Fruit fly (Drosophila melanogaster) whole organism, embryonic: ENCODE measurements around the gene nxf2.

ENCODE experiments used
- ATbp ChIP-seq: fragments of 200-800 bp; sonication (Bioruptor generic); optimal IDR thresholded peaks from 2 replicates; lab custom pipeline; 2017; ENCODE audit warnings: missing biosample characterization, mild to moderate bottlenecking, missing genetic modification characterization, missing genetic modification reagents
- Atf3 ChIP-seq: fragments of 200-800 bp; sonication (Bioruptor generic); optimal IDR thresholded peaks from 3 replicates; lab custom pipeline; 2016; ENCODE audit warnings: missing biosample characterization, missing genetic modification characterization
- Blimp-1 ChIP-seq: fragments of 200-800 bp; sonication (Bioruptor generic); optimal IDR thresholded peaks from 3 replicates; lab custom pipeline; 2018; ENCODE audit warnings: missing biosample characterization, missing genetic modification characterization, mild to moderate bottlenecking, moderate library complexity, missing genetic modification reagents
- CG12299 ChIP-seq: fragments of 200-800 bp; sonication (Bioruptor generic); optimal IDR thresholded peaks from 2 replicates; lab custom pipeline; 2018; ENCODE audit warnings: missing biosample characterization, mild to moderate bottlenecking, missing genetic modification characterization
- CG14667 ChIP-seq: fragments of 200-800 bp; sonication (Bioruptor generic); IDR thresholded peaks from 2 replicates; pipeline ENCODE4 v1.3.6; 2022; ENCODE audit warnings: missing biosample characterization, missing genetic modification characterization
- CG18476 ChIP-seq: fragments of 200-800 bp; sonication (Bioruptor generic); optimal IDR thresholded peaks from 2 replicates; lab custom pipeline; 2016; ENCODE audit warnings: missing biosample characterization, mild to moderate bottlenecking, missing genetic modification characterization
- CG18619 ChIP-seq: fragments of 200-800 bp; sonication (Bioruptor generic); optimal IDR thresholded peaks from 3 replicates; lab custom pipeline; 2017; ENCODE audit warnings: missing biosample characterization, mild to moderate bottlenecking, missing genetic modification characterization
- CG2120 ChIP-seq: fragments of 200-800 bp; sonication (Bioruptor generic); optimal IDR thresholded peaks from 3 replicates; lab custom pipeline; 2016; ENCODE audit warnings: missing biosample characterization, missing genetic modification characterization
- CG31224 ChIP-seq: fragments of 200-800 bp; sonication (Bioruptor generic); IDR thresholded peaks from 2 replicates; pipeline ENCODE4 v1.3.6; 2022; ENCODE audit warnings: missing biosample characterization, missing genetic modification characterization
- CG3163 ChIP-seq: fragments of 200-800 bp; sonication (Bioruptor generic); optimal IDR thresholded peaks from 3 replicates; lab custom pipeline; 2016; ENCODE audit warnings: missing biosample characterization, missing genetic modification characterization
- CG34224 ChIP-seq: fragments of 200-800 bp; sonication (Bioruptor generic); IDR thresholded peaks from 3 replicates; pipeline ENCODE4 v1.3.6; 2022; ENCODE audit warnings: missing biosample characterization, missing genetic modification characterization; ENCODE audit not compliant: partially characterized antibody
- CG4360 ChIP-seq: fragments of 200-800 bp; sonication (Bioruptor generic); IDR thresholded peaks from 2 replicates; pipeline ENCODE4 v1.3.6; 2022; ENCODE audit warnings: missing biosample characterization, missing genetic modification characterization
- CG43689 ChIP-seq: fragments of 200-800 bp; sonication (Bioruptor generic); IDR thresholded peaks from 2 replicates; pipeline ENCODE4 v1.3.6; 2022; ENCODE audit warnings: missing biosample characterization, missing genetic modification characterization
- CG6175 ChIP-seq: fragments of 200-800 bp; sonication (Bioruptor generic); IDR thresholded peaks from 3 replicates; pipeline ENCODE4 v1.3.6; 2022; ENCODE audit warnings: missing biosample characterization, missing genetic modification characterization
- CG7372 ChIP-seq: fragments of 200-800 bp; sonication (Bioruptor generic); IDR thresholded peaks from 2 replicates; pipeline ENCODE4 v1.3.6; 2022; ENCODE audit warnings: missing biosample characterization, missing genetic modification characterization
- CG7556 ChIP-seq: fragments of 200-800 bp; sonication (Bioruptor generic); optimal IDR thresholded peaks from 2 replicates; lab custom pipeline; 2017; ENCODE audit warnings: missing biosample characterization, mild to moderate bottlenecking, missing genetic modification characterization
- CG8281 ChIP-seq: fragments of 200-800 bp; sonication (Bioruptor generic); optimal IDR thresholded peaks from 2 replicates; lab custom pipeline; 2018; ENCODE audit warnings: missing biosample characterization, mild to moderate bottlenecking, missing genetic modification characterization, moderate library complexity
- CG8478 ChIP-seq: fragments of >200 bp; optimal IDR thresholded peaks from 2 replicates; lab custom pipeline; 2018
- CG9932 ChIP-seq: fragments of 200-800 bp; sonication (Bioruptor generic); IDR thresholded peaks from 2 replicates; pipeline ENCODE4 v1.3.6; 2022; ENCODE audit warnings: missing biosample characterization, missing genetic modification characterization
- CHES-1-like ChIP-seq: fragments of 200-800 bp; sonication (Bioruptor generic); optimal IDR thresholded peaks from 2 replicates; lab custom pipeline; 2016; ENCODE audit warnings: missing biosample characterization, missing genetic modification characterization
- Doc3 ChIP-seq: fragments of 200-800 bp; sonication (Bioruptor generic); IDR thresholded peaks from 3 replicates; pipeline ENCODE4 v1.3.6; 2022; ENCODE audit warnings: missing biosample characterization, missing genetic modification characterization; ENCODE audit not compliant: partially characterized antibody
- Elba2 ChIP-seq: fragments of 200-800 bp; sonication (Bioruptor generic); optimal IDR thresholded peaks from 3 replicates; lab custom pipeline; 2016; ENCODE audit warnings: missing biosample characterization, missing genetic modification characterization
- Kr ChIP-seq: fragments of 200-800 bp; sonication (Bioruptor generic); optimal IDR thresholded peaks from 2 replicates; lab custom pipeline; 2017; ENCODE audit warnings: missing biosample characterization, mild to moderate bottlenecking, missing genetic modification characterization
- Lim3 ChIP-seq: fragments of 200-800 bp; sonication (Bioruptor generic); IDR thresholded peaks from 2 replicates; pipeline ENCODE4 v1.3.6; 2022; ENCODE audit warnings: missing biosample characterization, missing genetic modification characterization
- NC2β ChIP-seq: fragments of 200-800 bp; sonication (Bioruptor generic); optimal IDR thresholded peaks from 2 replicates; lab custom pipeline; 2016; ENCODE audit warnings: missing biosample characterization, missing genetic modification characterization
- Rx ChIP-seq: fragments of 200-800 bp; sonication (Bioruptor generic); IDR thresholded peaks from 2 replicates; pipeline ENCODE4 v1.3.6; 2022; ENCODE audit warnings: missing biosample characterization, missing genetic modification characterization
- Sry-δ ChIP-seq: fragments of 200-800 bp; sonication (Bioruptor generic); optimal IDR thresholded peaks from 2 replicates; lab custom pipeline; 2016; ENCODE audit warnings: missing biosample characterization, missing genetic modification characterization
- Vsx1 ChIP-seq: fragments of 200-800 bp; sonication (Bioruptor generic); optimal IDR thresholded peaks from 2 replicates; lab custom pipeline; 2017; ENCODE audit warnings: missing biosample characterization, mild to moderate bottlenecking, missing genetic modification characterization, missing genetic modification reagents
- Xbp1 ChIP-seq: fragments of 200-800 bp; sonication (Bioruptor generic); optimal IDR thresholded peaks from 3 replicates; lab custom pipeline; 2016; ENCODE audit warnings: missing biosample characterization, mild to moderate bottlenecking, missing genetic modification characterization
- abd-A ChIP-seq: fragments of 200-800 bp; sonication (Bioruptor generic); optimal IDR thresholded peaks from 3 replicates; lab custom pipeline; 2019; ENCODE audit warnings: missing biosample characterization, mild to moderate bottlenecking, missing genetic modification characterization, moderate library complexity
- az2 ChIP-seq: fragments of 200-800 bp; sonication (Bioruptor generic); optimal IDR thresholded peaks from 3 replicates; lab custom pipeline; 2016; ENCODE audit warnings: missing biosample characterization, missing genetic modification characterization
- bbx ChIP-seq: fragments of 200-800 bp; sonication (Bioruptor generic); IDR thresholded peaks from 2 replicates; pipeline ENCODE4 v1.3.6; 2022; ENCODE audit warnings: missing biosample characterization, missing genetic modification characterization; ENCODE audit not compliant: partially characterized antibody
- dan ChIP-seq: fragments of 200-800 bp; sonication (Bioruptor generic); IDR thresholded peaks from 2 replicates; pipeline ENCODE4 v1.3.6; 2022; ENCODE audit warnings: missing biosample characterization, missing genetic modification characterization
- fd3F ChIP-seq: fragments of 200-800 bp; sonication (Bioruptor generic); optimal IDR thresholded peaks from 2 replicates; lab custom pipeline; 2018; ENCODE audit warnings: missing biosample characterization, mild to moderate bottlenecking, missing genetic modification characterization, moderate library complexity
- gfzf ChIP-seq: fragments of 200-800 bp; sonication (Bioruptor generic); optimal IDR thresholded peaks from 2 replicates; lab custom pipeline; 2016; ENCODE audit warnings: missing biosample characterization, mild to moderate bottlenecking, missing genetic modification characterization, moderate library complexity
- grn ChIP-seq: fragments of 200-800 bp; sonication (Bioruptor generic); optimal IDR thresholded peaks from 3 replicates; lab custom pipeline; 2017; ENCODE audit warnings: missing biosample characterization, missing genetic modification characterization
- ham ChIP-seq: fragments of 200-800 bp; sonication (Bioruptor generic); IDR thresholded peaks from 2 replicates; pipeline ENCODE4 v1.3.6; 2022; ENCODE audit warnings: missing biosample characterization, missing genetic modification characterization
- hbn ChIP-seq: fragments of 200-800 bp; sonication (Bioruptor generic); IDR thresholded peaks from 2 replicates; pipeline ENCODE4 v1.3.6; 2022; ENCODE audit warnings: missing biosample characterization, missing genetic modification characterization; ENCODE audit not compliant: partially characterized antibody
- inv ChIP-seq: fragments of 200-800 bp; sonication (Bioruptor generic); IDR thresholded peaks from 2 replicates; pipeline ENCODE4 v1.3.6; 2022; ENCODE audit warnings: missing biosample characterization, missing genetic modification characterization; ENCODE audit not compliant: partially characterized antibody
- luna ChIP-seq: fragments of 200-800 bp; sonication (Bioruptor generic); optimal IDR thresholded peaks from 2 replicates; lab custom pipeline; 2016; ENCODE audit warnings: missing biosample characterization, missing genetic modification characterization
- nau ChIP-seq: fragments of 200-800 bp; sonication (Bioruptor generic); optimal IDR thresholded peaks from 3 replicates; lab custom pipeline; 2017; ENCODE audit warnings: missing biosample characterization, mild to moderate bottlenecking, missing genetic modification characterization, missing genetic modification reagents
- nerfin-1 ChIP-seq: fragments of 200-800 bp; sonication (Bioruptor generic); optimal IDR thresholded peaks from 3 replicates; lab custom pipeline; 2019; ENCODE audit warnings: missing biosample characterization, mild to moderate bottlenecking, missing genetic modification characterization, moderate library complexity
- pho ChIP-seq: fragments of 200-800 bp; sonication (Bioruptor generic); optimal IDR thresholded peaks from 2 replicates; lab custom pipeline; 2016; ENCODE audit warnings: missing biosample characterization, missing genetic modification characterization
- pum ChIP-seq: fragments of 200-800 bp; sonication (Bioruptor generic); optimal IDR thresholded peaks from 2 replicates; lab custom pipeline; 2016; ENCODE audit warnings: missing biosample characterization, missing genetic modification characterization
- sim ChIP-seq: fragments of 200-800 bp; sonication (Bioruptor generic); IDR thresholded peaks from 2 replicates; pipeline ENCODE4 v1.3.6; 2022; ENCODE audit warnings: missing biosample characterization, missing genetic modification characterization
- sr ChIP-seq: fragments of 200-800 bp; sonication (Bioruptor generic); IDR thresholded peaks from 3 replicates; pipeline ENCODE4 v1.3.6; 2022; ENCODE audit warnings: missing biosample characterization, missing genetic modification characterization
- tup ChIP-seq: fragments of 200-800 bp; sonication (Bioruptor generic); optimal IDR thresholded peaks from 2 replicates; lab custom pipeline; 2016; ENCODE audit warnings: missing biosample characterization, mild to moderate bottlenecking, missing genetic modification characterization, moderate library complexity
- zen ChIP-seq: fragments of 200-800 bp; sonication (Bioruptor generic); optimal IDR thresholded peaks from 3 replicates; lab custom pipeline; 2018; ENCODE audit warnings: missing biosample characterization, mild to moderate bottlenecking, missing genetic modification characterization, moderate library complexity

The nxf2 gene

dm6 chr3L:16629793-16630192 lies 49.7 kb upstream of the nxf2 start:
- no peak for TF ChIP-seq abd-A
- no peak for TF ChIP-seq nau
- TF ChIP-seq Atf3 (GFP tag; lab: Kevin White, UChicago) = no peak
- TF ChIP-seq Xbp1 (GFP tag; lab: Kevin White, UChicago) = no peak
- TF ChIP-seq NC2β (GFP tag; lab: Kevin White, UChicago) = no peak
- TF ChIP-seq CG8478 (lab: Kevin White, UChicago) = no peak
- TF ChIP-seq Kr = no peak
- TF ChIP-seq ham = no peak

DNA sequence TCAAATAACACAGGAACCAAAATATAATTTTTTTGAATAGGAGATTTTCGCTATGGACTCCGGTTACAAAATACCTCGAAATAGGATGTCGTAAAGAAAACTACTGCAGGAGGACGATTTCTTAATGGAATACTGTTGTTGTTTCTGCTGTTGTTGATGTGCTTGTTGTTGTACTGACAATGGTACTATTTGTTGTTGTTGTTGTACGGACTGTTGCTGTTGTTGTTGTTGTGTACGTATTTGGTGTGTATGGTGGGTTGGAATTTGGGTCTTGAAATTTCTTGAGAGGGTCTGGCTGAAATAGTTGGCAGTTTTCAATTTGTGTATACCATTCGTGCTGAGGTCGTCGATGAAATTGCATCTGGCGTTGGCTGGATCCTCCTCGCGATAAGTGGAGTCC lies 46.1 kb upstream of the nxf2 start:
- TF ChIP-seq CG4360 (GFP tag; lab: Robert Waterston, UW) = peak; percentile 93
- TF ChIP-seq CG18476 = no peak

- TF ChIP-seq Sry-δ (GFP tag; lab: Kevin White, UChicago) = peak; percentile 59
- TF ChIP-seq CG9932 (GFP tag; lab: Robert Waterston, UW) = peak; percentile 77
- TF ChIP-seq Rx = no peak
- no peak for TF ChIP-seq ATbp (GFP tag; lab: Kevin White, UChicago)
- no peak for TF ChIP-seq CG6175
- no peak for TF ChIP-seq CG3163 (GFP tag; lab: Kevin White, UChicago)
- TF ChIP-seq sr (GFP tag; lab: Robert Waterston, UW) = no peak
- no peak for TF ChIP-seq CG14667
- TF ChIP-seq sim (GFP tag; lab: Robert Waterston, UW) = no peak
- TF ChIP-seq CG7372 (GFP tag; lab: Robert Waterston, UW) = no peak
- TF ChIP-seq CG31224 (GFP tag; lab: Robert Waterston, UW) = 0 out of 2 replicates have a peak, but pooled peaks have one; percentile 17
- TF ChIP-seq luna (GFP tag; lab: Kevin White, UChicago) = no peak
- no peak for TF ChIP-seq grn (GFP tag; lab: Kevin White, UChicago)
- no peak for TF ChIP-seq CG8281 (tag; lab: Kevin White, UChicago)
- no peak for TF ChIP-seq nerfin-1 (tag; lab: Kevin White, UChicago)
- no peak for TF ChIP-seq pho (GFP tag; lab: Kevin White, UChicago)
- no peak for TF ChIP-seq CG8478 (lab: Kevin White, UChicago)
- TF ChIP-seq CHES-1-like (GFP tag; lab: Kevin White, UChicago) = no peak
- TF ChIP-seq az2 (GFP tag; lab: Kevin White, UChicago) = peak; percentile 52
- TF ChIP-seq CG34224 (GFP tag; lab: Robert Waterston, UW) = peak; percentile 83
- TF ChIP-seq inv = peak; percentile 60
- TF ChIP-seq CG12299 (tag; lab: Kevin White, UChicago) = peak; percentile 11
- TF ChIP-seq bbx (GFP tag; lab: Robert Waterston, UW) = peak; percentile 79
- TF ChIP-seq CG4360 (GFP tag; lab: Robert Waterston, UW) = no peak
- peak; percentile 28 for TF ChIP-seq fd3F
- no peak for TF ChIP-seq tup (GFP tag; lab: Kevin White, UChicago)
- no peak for TF ChIP-seq Lim3 (GFP tag; lab: Robert Waterston, UW)
- TF ChIP-seq zen = peak; percentile 41
- no peak for TF ChIP-seq Elba2 (GFP tag; lab: Kevin White, UChicago)
- TF ChIP-seq hbn = peak; percentile 79
- TF ChIP-seq pum (GFP tag; lab: Kevin White, UChicago) = no peak
- TF ChIP-seq Blimp-1 (GFP tag; lab: Kevin White, UChicago) = peak; percentile 15
- TF ChIP-seq CG18619 (GFP tag; lab: Kevin White, UChicago) = no peak
- TF ChIP-seq gfzf = no peak
- TF ChIP-seq CG2120 (GFP tag; lab: Kevin White, UChicago) = peak; percentile 67
- peak; percentile 29 for TF ChIP-seq CG7556 (GFP tag; lab: Kevin White, UChicago)
- TF ChIP-seq Vsx1 (GFP tag; lab: Kevin White, UChicago) = no peak
- no peak for TF ChIP-seq CG43689 (GFP tag; lab: Robert Waterston, UW)
- TF ChIP-seq Doc3 (GFP tag; lab: Robert Waterston, UW) = peak; percentile 70
- peak; percentile 53 for TF ChIP-seq Xbp1 (GFP tag; lab: Kevin White, UChicago)
- TF ChIP-seq dan (GFP tag; lab: Robert Waterston, UW) = no peak
These were observed 35.1 kb upstream of the nxf2 start, which contains the start of gene Mo25 for dm6 chr3L:16615132-16615709. Mo25 (minus strand) TSS chr3L:16615472.
